Fruit fly (Drosophila melanogaster) whole organism, embryonic: ENCODE results near the gene CG14258.

Experiments used
- Aef1 ChIP-seq: fragments of 200-800 bp; sonication (Bioruptor generic); IDR thresholded peaks from 3 replicates; pipeline ENCODE4 v1.3.6; 2022; ENCODE audit warnings: missing biosample characterization, missing genetic modification characterization
- Atf3 ChIP-seq: fragments of 200-800 bp; sonication (Bioruptor generic); optimal IDR thresholded peaks from 3 replicates; lab custom pipeline; 2016; ENCODE audit warnings: missing biosample characterization, missing genetic modification characterization
- Atf6 ChIP-seq: fragments of 200-800 bp; sonication (Bioruptor generic); IDR thresholded peaks from 2 replicates; pipeline ENCODE4 v1.3.6; 2022; ENCODE audit warnings: missing biosample characterization, missing genetic modification characterization
- Bgb ChIP-seq: fragments of 200-800 bp; sonication (Bioruptor generic); IDR thresholded peaks from 2 replicates; pipeline ENCODE4 v1.3.6; 2022; ENCODE audit warnings: missing biosample characterization, missing genetic modification characterization; ENCODE audit not compliant: partially characterized antibody
- Blimp-1 ChIP-seq: fragments of 200-800 bp; sonication (Bioruptor generic); optimal IDR thresholded peaks from 3 replicates; lab custom pipeline; 2018; ENCODE audit warnings: missing biosample characterization, missing genetic modification characterization, mild to moderate bottlenecking, moderate library complexity, missing genetic modification reagents
- CG10462 ChIP-seq: fragments of 200-800 bp; sonication (Bioruptor generic); optimal IDR thresholded peaks from 2 replicates; lab custom pipeline; 2016; ENCODE audit warnings: missing biosample characterization, missing genetic modification characterization
- CG11093 ChIP-seq: fragments of 200-800 bp; sonication (Bioruptor generic); IDR thresholded peaks from 3 replicates; pipeline ENCODE4 v1.3.6; 2022; ENCODE audit warnings: missing biosample characterization, missing genetic modification characterization
- CG15601 ChIP-seq: fragments of 200-800 bp; sonication (Bioruptor generic); optimal IDR thresholded peaks from 3 replicates; lab custom pipeline; 2019; ENCODE audit warnings: missing biosample characterization, mild to moderate bottlenecking, missing genetic modification characterization, moderate library complexity
- CG1647 ChIP-seq: fragments of 200-800 bp; sonication (Bioruptor generic); optimal IDR thresholded peaks from 3 replicates; lab custom pipeline; 2016; ENCODE audit warnings: missing biosample characterization, missing genetic modification characterization
- CG17829 ChIP-seq: fragments of 200-800 bp; optimal IDR thresholded peaks from 2 replicates; lab custom pipeline; 2019; ENCODE audit warnings: missing biosample characterization, mild to moderate bottlenecking, missing genetic modification characterization, moderate library complexity
- CG30020 ChIP-seq: fragments of 200-800 bp; optimal IDR thresholded peaks from 2 replicates; lab custom pipeline; 2019; ENCODE audit warnings: missing biosample characterization, mild to moderate bottlenecking, missing genetic modification characterization, moderate library complexity
- CG3163 ChIP-seq: fragments of 200-800 bp; sonication (Bioruptor generic); optimal IDR thresholded peaks from 3 replicates; lab custom pipeline; 2016; ENCODE audit warnings: missing biosample characterization, missing genetic modification characterization
- CG6791 ChIP-seq: fragments of 200-800 bp; sonication (Bioruptor generic); IDR thresholded peaks from 3 replicates; pipeline ENCODE4 v1.3.6; 2022; ENCODE audit warnings: missing biosample characterization, missing genetic modification characterization; ENCODE audit not compliant: partially characterized antibody
- CG7786 ChIP-seq: fragments of 200-800 bp; sonication (Bioruptor generic); optimal IDR thresholded peaks from 2 replicates; lab custom pipeline; 2016; ENCODE audit warnings: missing biosample characterization, missing genetic modification characterization
- CG7839 ChIP-seq: fragments of 200-800 bp; sonication (Bioruptor generic); optimal IDR thresholded peaks from 3 replicates; lab custom pipeline; 2018; ENCODE audit warnings: missing biosample characterization, mild to moderate bottlenecking, missing genetic modification characterization, moderate library complexity
- Dip2 ChIP-seq: fragments of 200-800 bp; sonication (Bioruptor generic); IDR thresholded peaks from 2 replicates; pipeline ENCODE4 v1.3.6; 2022; ENCODE audit warnings: missing biosample characterization, missing genetic modification characterization
- Fer2 ChIP-seq: fragments of 200-800 bp; sonication (Bioruptor generic); optimal IDR thresholded peaks from 2 replicates; lab custom pipeline; 2018; ENCODE audit warnings: missing biosample characterization, mild to moderate bottlenecking, missing genetic modification characterization, moderate library complexity
- Hr78 ChIP-seq, 2 experiments: fragments of 200-800 bp in 1 of 2; fragments of >200 bp in 1 of 2; sonication (Bioruptor generic) in 1 of 2; optimal IDR thresholded peaks; 2 replicates each; lab custom pipeline; 2017 to 2019; ENCODE audit warnings: missing biosample characterization in 2 of 2, missing genetic modification characterization in 2 of 2, mild to moderate bottlenecking in 1 of 2, moderate library complexity in 1 of 2
- Lpt ChIP-seq: fragments of >200 bp; optimal IDR thresholded peaks from 2 replicates; lab custom pipeline; 2018; ENCODE audit warnings: missing biosample characterization, missing genetic modification characterization
- Nf-YC ChIP-seq: fragments of 200-800 bp; optimal IDR thresholded peaks from 3 replicates; lab custom pipeline; 2019; ENCODE audit warnings: missing biosample characterization, mild to moderate bottlenecking, missing genetic modification characterization, moderate library complexity
- Pdp1 ChIP-seq, 2 experiments: fragments of 200-800 bp; sonication (Bioruptor generic); optimal IDR thresholded peaks; 3 replicates each; lab custom pipeline; 2016; ENCODE audit warnings: missing biosample characterization in 2 of 2, missing genetic modification characterization in 2 of 2, mild to moderate bottlenecking in 1 of 2, moderate library complexity in 1 of 2
- Trl ChIP-seq, 3 experiments: fragments of >200 bp in 2 of 3; fragments of 200-800 bp in 1 of 3; sonication (Bioruptor generic) in 1 of 3; optimal IDR thresholded peaks; 2 replicates in 1 of 3; 3 replicates in 2 of 3; lab custom pipeline; 2016 to 2017; ENCODE audit warnings: missing biosample characterization in 1 of 3, missing genetic modification characterization in 1 of 3
- ci ChIP-seq: fragments of 200-800 bp; sonication (Bioruptor generic); IDR thresholded peaks from 3 replicates; pipeline ENCODE4 v1.3.6; 2022; ENCODE audit warnings: missing biosample characterization, missing genetic modification characterization
- disco-r ChIP-seq: fragments of 200-800 bp; sonication (Bioruptor generic); optimal IDR thresholded peaks from 2 replicates; lab custom pipeline; 2016; ENCODE audit warnings: missing biosample characterization, missing genetic modification characterization
- ftz-f1 ChIP-seq: fragments of 200-800 bp; sonication (Bioruptor generic); optimal IDR thresholded peaks from 2 replicates; lab custom pipeline; 2016; ENCODE audit warnings: missing biosample characterization, missing genetic modification characterization
- grn ChIP-seq: fragments of 200-800 bp; sonication (Bioruptor generic); optimal IDR thresholded peaks from 3 replicates; lab custom pipeline; 2017; ENCODE audit warnings: missing biosample characterization, missing genetic modification characterization
- gsb-n ChIP-seq: fragments of 200-800 bp; sonication (Bioruptor generic); optimal IDR thresholded peaks from 3 replicates; lab custom pipeline; 2018; ENCODE audit warnings: missing biosample characterization, mild to moderate bottlenecking, missing genetic modification characterization
- gt ChIP-seq: fragments of 200-800 bp; sonication (Bioruptor generic); IDR thresholded peaks from 2 replicates; pipeline ENCODE4 v1.3.6; 2022; ENCODE audit warnings: missing biosample characterization, missing genetic modification characterization
- ind ChIP-seq: fragments of 200-800 bp; sonication (Bioruptor generic); optimal IDR thresholded peaks from 3 replicates; lab custom pipeline; 2016; ENCODE audit warnings: missing biosample characterization, missing genetic modification characterization
- jumu ChIP-seq: fragments of 200-800 bp; sonication (Bioruptor generic); optimal IDR thresholded peaks from 3 replicates; lab custom pipeline; 2016; ENCODE audit warnings: missing biosample characterization, missing genetic modification characterization
- kni ChIP-seq: fragments of 200-800 bp; sonication (Bioruptor generic); optimal IDR thresholded peaks from 3 replicates; lab custom pipeline; 2017; ENCODE audit warnings: mild to moderate bottlenecking, missing biosample characterization, missing genetic modification reagents, missing genetic modification characterization
- lmd ChIP-seq: fragments of 200-800 bp; sonication (Bioruptor generic); IDR thresholded peaks from 2 replicates; pipeline ENCODE4 v1.3.6; 2022; ENCODE audit warnings: missing biosample characterization, missing genetic modification characterization
- pfk ChIP-seq: fragments of 200-800 bp; sonication (Bioruptor generic); optimal IDR thresholded peaks from 2 replicates; lab custom pipeline; 2018; ENCODE audit warnings: missing biosample characterization, mild to moderate bottlenecking, missing genetic modification characterization, moderate library complexity
- pros ChIP-seq: fragments of 200-800 bp; sonication (Bioruptor generic); optimal IDR thresholded peaks from 3 replicates; lab custom pipeline; 2019; ENCODE audit warnings: missing biosample characterization, mild to moderate bottlenecking, missing genetic modification characterization, moderate library complexity
- sens ChIP-seq: fragments of 200-800 bp; sonication (Bioruptor generic); peaks from one replicate; lab custom pipeline; 2016; ENCODE audit warnings: missing biosample characterization, missing genetic modification characterization
- sens-2 ChIP-seq: fragments of 200-800 bp; sonication (Bioruptor generic); IDR thresholded peaks from 2 replicates; pipeline ENCODE4 v1.3.6; 2022; ENCODE audit warnings: missing biosample characterization, missing genetic modification characterization
- sisA ChIP-seq: fragments of 200-800 bp; sonication (Bioruptor generic); IDR thresholded peaks from 2 replicates; pipeline ENCODE4 v1.3.6; 2022; ENCODE audit warnings: missing biosample characterization, missing genetic modification characterization
- vvl ChIP-seq: fragments of 200-800 bp; sonication (Bioruptor generic); IDR thresholded peaks from 2 replicates; pipeline ENCODE4 v1.3.6; 2022; ENCODE audit warnings: missing biosample characterization, missing genetic modification characterization
- z ChIP-seq: fragments of 200-800 bp; sonication (Bioruptor generic); IDR thresholded peaks from 3 replicates; pipeline ENCODE4 v1.3.6; 2022; ENCODE audit warnings: missing biosample characterization, missing genetic modification characterization

Gene CG14258

DNA sequence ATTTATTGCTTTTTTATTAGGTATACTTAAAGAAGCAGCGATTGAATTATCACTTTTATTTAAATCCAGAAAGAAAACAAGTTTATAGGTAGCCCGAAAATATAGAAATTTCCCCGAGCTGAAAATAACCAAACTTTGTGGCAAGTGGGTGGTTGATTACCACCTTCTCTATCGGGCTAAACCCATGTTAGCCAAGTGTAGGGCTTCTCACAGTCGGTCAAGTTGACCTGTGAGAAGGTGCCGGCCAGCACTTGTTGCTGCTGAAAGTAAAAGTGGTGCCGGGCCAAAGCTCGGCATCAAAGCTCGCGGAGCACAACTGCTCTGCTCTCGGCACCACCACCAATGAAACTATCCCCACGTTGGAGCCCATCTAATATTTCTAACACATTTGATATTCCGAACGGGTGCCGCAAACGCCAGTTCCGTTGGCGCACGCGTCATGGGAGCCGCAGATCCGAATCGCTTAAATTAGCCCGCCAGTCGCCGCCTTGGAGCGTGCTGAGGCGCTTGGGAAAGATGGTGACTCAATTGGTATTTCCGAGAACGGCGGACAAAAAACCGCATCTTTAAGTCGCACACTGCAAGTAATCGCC lies 21.9 kb upstream of the CG14258 start (continued):
- TF ChIP-seq Atf6, result no peak
- no peak for TF ChIP-seq Lpt
- no peak for TF ChIP-seq Dip2 (GFP tag; lab: Robert Waterston, UW)

DNA sequence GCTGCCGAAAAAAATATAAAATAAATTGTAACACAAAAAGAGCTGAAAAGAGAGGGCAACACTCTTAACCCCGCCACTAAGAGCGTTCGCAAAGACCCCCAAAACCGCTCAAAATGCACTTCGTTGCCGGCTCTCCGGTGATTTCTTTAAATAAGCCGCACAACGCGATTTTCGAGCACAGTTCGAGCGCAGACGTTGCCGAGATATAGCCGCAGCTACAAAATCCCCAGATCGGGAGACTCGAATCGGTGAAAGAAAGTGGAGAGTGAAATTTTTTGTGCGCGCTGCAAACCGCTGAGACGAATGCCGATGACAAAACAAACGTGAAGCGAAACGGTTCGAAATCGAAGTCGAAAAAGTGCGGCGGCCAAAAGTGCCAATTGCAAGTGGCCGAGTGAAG lies 17.2 kb upstream of the CG14258 start, which contains the start of gene CG14257:
CG14257 (plus strand) TSS at position 177 of the 400 bp plus-strand sequence.
- peak; percentile 73; the same call in 2 of the 3 replicates for TF ChIP-seq z (GFP tag; lab: Robert Waterston, UW)
- peak; percentile 57 for TF ChIP-seq Blimp-1
- TF ChIP-seq Trl (optimal IDR thresholded peaks at IDR 0.05; lab: Kevin White, UChicago), result peak in 1 of 2 experiments; percentile 49
- TF ChIP-seq Trl (GFP tag; optimal IDR thresholded peaks at IDR 0.05; lab: Kevin White, UChicago), result no peak
- peak; percentile 44 for TF ChIP-seq sens (GFP tag; lab: Kevin White, UChicago)
- TF ChIP-seq CG3163 (GFP tag; lab: Kevin White, UChicago), result peak; percentile 86
- TF ChIP-seq Nf-YC (tag; lab: Kevin White, UChicago), result no peak

dm6 chr3R:27076618-27077017 lies 16.3 kb upstream of the CG14258 start:
- TF ChIP-seq lmd (GFP tag; lab: Robert Waterston, UW), result no peak
- no peak for TF ChIP-seq CG30020 (tag; lab: Kevin White, UChicago)
- no peak for TF ChIP-seq gsb-n (tag; lab: Kevin White, UChicago)
- no peak for TF ChIP-seq CG7839 (tag; lab: Kevin White, UChicago)
- TF ChIP-seq CG7786 (GFP tag; lab: Kevin White, UChicago), result no peak
- TF ChIP-seq jumu (GFP tag; lab: Kevin White, UChicago), result no peak
- peak; percentile 79 for TF ChIP-seq vvl (GFP tag; lab: Robert Waterston, UW)
- peak; percentile 28 for TF ChIP-seq pros
- TF ChIP-seq Bgb (GFP tag; lab: Robert Waterston, UW), result no peak
- TF ChIP-seq sisA (GFP tag; lab: Robert Waterston, UW), result no peak
- TF ChIP-seq Blimp-1, result peak; percentile 94
- no peak for TF ChIP-seq CG15601
- no peak for TF ChIP-seq ftz-f1 (GFP tag; lab: Kevin White, UChicago)
- TF ChIP-seq gt (GFP tag; lab: Robert Waterston, UW), result no peak
- TF ChIP-seq CG10462 (GFP tag; lab: Kevin White, UChicago), result no peak
- TF ChIP-seq sens-2 (GFP tag; lab: Robert Waterston, UW), result no peak
- TF ChIP-seq Fer2 (tag; lab: Kevin White, UChicago), result no peak
- TF ChIP-seq CG11093 (GFP tag; lab: Robert Waterston, UW), result no peak
- no peak for TF ChIP-seq Aef1 (GFP tag; lab: Robert Waterston, UW)
- TF ChIP-seq ind, result no peak
- TF ChIP-seq CG1647 (GFP tag; lab: Kevin White, UChicago), result no peak
- no peak for TF ChIP-seq CG6791 (GFP tag; lab: Robert Waterston, UW)
- TF ChIP-seq CG17829 (tag; lab: Kevin White, UChicago), result no peak
- TF ChIP-seq disco-r (GFP tag; lab: Kevin White, UChicago), result no peak
- TF ChIP-seq Pdp1 (GFP tag; optimal IDR thresholded peaks at IDR 0.05; lab: Kevin White, UChicago), result peak in 1 of 2 experiments; percentile 80
- peak in 1 of 2 experiments; percentile 70 for TF ChIP-seq Hr78 (GFP tag; optimal IDR thresholded peaks at IDR 0.05; lab: Kevin White, UChicago)
- TF ChIP-seq pfk (GFP tag; lab: Kevin White, UChicago), result no peak
- no peak for TF ChIP-seq Atf3 (GFP tag; lab: Kevin White, UChicago)
- TF ChIP-seq kni (GFP tag; lab: Kevin White, UChicago), result peak; percentile 9
- no peak for TF ChIP-seq ci (GFP tag; lab: Robert Waterston, UW)
- TF ChIP-seq grn (GFP tag; lab: Kevin White, UChicago), result no peak
